Fruit fly (Drosophila melanogaster) whole organism, embryonic: ENCODE results near the gene unc-119.

Experiments
- ATbp ChIP-seq: fragments of 200-800 bp; sonication (Bioruptor generic); optimal IDR thresholded peaks from 2 replicates; lab custom pipeline; 2017; ENCODE audit warnings: missing biosample characterization, mild to moderate bottlenecking, missing genetic modification characterization, missing genetic modification reagents
- B-H2 ChIP-seq: fragments of 200-800 bp; sonication (Bioruptor generic); optimal IDR thresholded peaks from 2 replicates; lab custom pipeline; 2018; ENCODE audit warnings: missing biosample characterization, mild to moderate bottlenecking, missing genetic modification characterization
- CG11085 ChIP-seq: fragments of 200-800 bp; sonication (Bioruptor generic); IDR thresholded peaks from 2 replicates; pipeline ENCODE4 v1.3.6; 2022; ENCODE audit warnings: missing biosample characterization, missing genetic modification characterization
- CG11696 ChIP-seq: fragments of 200-800 bp; sonication (Bioruptor generic); IDR thresholded peaks from 2 replicates; pipeline ENCODE4 v1.3.6; 2022; ENCODE audit warnings: missing biosample characterization, missing genetic modification characterization
- CG12071 ChIP-seq: fragments of 200-800 bp; sonication (Bioruptor generic); optimal IDR thresholded peaks from 3 replicates; lab custom pipeline; 2018; ENCODE audit warnings: missing biosample characterization, mild to moderate bottlenecking, missing genetic modification characterization
- CG14050 ChIP-seq: fragments of 200-800 bp; sonication (Bioruptor generic); IDR thresholded peaks from 3 replicates; pipeline ENCODE4 v1.3.6; 2022; ENCODE audit warnings: missing biosample characterization, missing genetic modification characterization
- CG17612 ChIP-seq: fragments of 200-800 bp; sonication (Bioruptor generic); IDR thresholded peaks from 2 replicates; pipeline ENCODE4 v1.3.6; 2022; ENCODE audit warnings: missing biosample characterization, missing genetic modification characterization
- CG18476 ChIP-seq: fragments of 200-800 bp; sonication (Bioruptor generic); optimal IDR thresholded peaks from 2 replicates; lab custom pipeline; 2016; ENCODE audit warnings: missing biosample characterization, mild to moderate bottlenecking, missing genetic modification characterization
- CG2116 ChIP-seq: fragments of 200-800 bp; sonication (Bioruptor generic); optimal IDR thresholded peaks from 3 replicates; lab custom pipeline; 2018; ENCODE audit warnings: missing biosample characterization, mild to moderate bottlenecking, missing genetic modification characterization
- CG2678 ChIP-seq: fragments of 200-800 bp; sonication (Bioruptor generic); optimal IDR thresholded peaks from 3 replicates; lab custom pipeline; 2019; ENCODE audit warnings: missing biosample characterization, mild to moderate bottlenecking, missing genetic modification characterization, moderate library complexity
- CG2712 ChIP-seq: fragments of 200-800 bp; optimal IDR thresholded peaks from 3 replicates; lab custom pipeline; 2019; ENCODE audit warnings: missing biosample characterization, mild to moderate bottlenecking, missing genetic modification characterization, moderate library complexity
- CG30403 ChIP-seq: fragments of 200-800 bp; sonication (Bioruptor generic); optimal IDR thresholded peaks from 3 replicates; lab custom pipeline; 2016; ENCODE audit warnings: missing biosample characterization, missing genetic modification characterization
- CG3065 ChIP-seq: fragments of 200-800 bp; sonication (Bioruptor generic); optimal IDR thresholded peaks from 2 replicates; lab custom pipeline; 2016; ENCODE audit warnings: missing biosample characterization, missing genetic modification characterization
- CG31388 ChIP-seq: fragments of 200-800 bp; sonication (Bioruptor generic); optimal IDR thresholded peaks from 2 replicates; lab custom pipeline; 2016; ENCODE audit warnings: missing biosample characterization, missing genetic modification characterization
- CG3163 ChIP-seq: fragments of 200-800 bp; sonication (Bioruptor generic); optimal IDR thresholded peaks from 3 replicates; lab custom pipeline; 2016; ENCODE audit warnings: missing biosample characterization, missing genetic modification characterization
- CG32532 ChIP-seq: fragments of 200-800 bp; sonication (Bioruptor generic); IDR thresholded peaks from 2 replicates; pipeline ENCODE4 v1.3.6; 2022; ENCODE audit warnings: missing biosample characterization, missing genetic modification characterization
- CG3281 ChIP-seq: fragments of 200-800 bp; sonication (Bioruptor generic); optimal IDR thresholded peaks from 3 replicates; lab custom pipeline; 2017; ENCODE audit warnings: missing biosample characterization, mild to moderate bottlenecking, missing genetic modification characterization
- CG4360 ChIP-seq: fragments of 200-800 bp; sonication (Bioruptor generic); IDR thresholded peaks from 2 replicates; pipeline ENCODE4 v1.3.6; 2022; ENCODE audit warnings: missing biosample characterization, missing genetic modification characterization
- CG6175 ChIP-seq: fragments of 200-800 bp; sonication (Bioruptor generic); IDR thresholded peaks from 3 replicates; pipeline ENCODE4 v1.3.6; 2022; ENCODE audit warnings: missing biosample characterization, missing genetic modification characterization
- CG6272 ChIP-seq: fragments of 200-800 bp; sonication (Bioruptor generic); IDR thresholded peaks from 2 replicates; pipeline ENCODE4 v1.3.6; 2022; ENCODE audit warnings: missing biosample characterization, missing genetic modification characterization
- CG7271 ChIP-seq: fragments of 200-800 bp; sonication (Bioruptor generic); optimal IDR thresholded peaks from 2 replicates; lab custom pipeline; 2018; ENCODE audit warnings: missing biosample characterization, mild to moderate bottlenecking, missing genetic modification characterization, moderate library complexity
- CG8359 ChIP-seq: fragments of 200-800 bp; sonication (Bioruptor generic); optimal IDR thresholded peaks from 2 replicates; lab custom pipeline; 2017; ENCODE audit warnings: missing biosample characterization, mild to moderate bottlenecking, missing genetic modification characterization, borderline replicate concordance
- CG8765 ChIP-seq: fragments of 200-800 bp; sonication (Bioruptor generic); IDR thresholded peaks from 2 replicates; pipeline ENCODE4 v1.3.6; 2022; ENCODE audit warnings: missing biosample characterization, missing genetic modification characterization
- Eip74EF ChIP-seq, 2 experiments: fragments of 200-800 bp in 1 of 2; fragments of >200 bp in 1 of 2; sonication (Bioruptor generic) in 1 of 2; optimal IDR thresholded peaks; 2 replicates each; lab custom pipeline; 2017 to 2019; ENCODE audit warnings: missing biosample characterization in 2 of 2, missing genetic modification characterization in 2 of 2, mild to moderate bottlenecking in 1 of 2, moderate library complexity in 1 of 2
- Fer3 ChIP-seq: fragments of 200-800 bp; sonication (Bioruptor generic); optimal IDR thresholded peaks from 2 replicates; lab custom pipeline; 2018; ENCODE audit warnings: missing biosample characterization, mild to moderate bottlenecking, missing genetic modification characterization, moderate library complexity
- H15 ChIP-seq: fragments of 200-800 bp; sonication (Bioruptor generic); IDR thresholded peaks from 3 replicates; pipeline ENCODE4 v1.3.6; 2022; ENCODE audit warnings: missing biosample characterization, missing genetic modification characterization
- HLH3B ChIP-seq: fragments of 200-800 bp; sonication (Bioruptor generic); IDR thresholded peaks from 2 replicates; pipeline ENCODE4 v1.3.6; 2022; ENCODE audit warnings: missing biosample characterization, missing genetic modification characterization
- Hand ChIP-seq: fragments of 200-800 bp; sonication (Bioruptor generic); optimal IDR thresholded peaks from 2 replicates; lab custom pipeline; 2017; ENCODE audit warnings: mild to moderate bottlenecking, missing biosample characterization, missing genetic modification reagents, missing genetic modification characterization
- Meics ChIP-seq: fragments of 200-800 bp; sonication (Bioruptor generic); optimal IDR thresholded peaks from 2 replicates; lab custom pipeline; 2017; ENCODE audit warnings: missing biosample characterization, mild to moderate bottlenecking, missing genetic modification characterization
- NFAT ChIP-seq: fragments of 200-800 bp; sonication (Bioruptor generic); IDR thresholded peaks from 2 replicates; pipeline ENCODE4 v1.3.6; 2022; ENCODE audit warnings: missing biosample characterization, missing genetic modification characterization
- Nf-YA ChIP-seq: fragments of 200-800 bp; sonication (Bioruptor generic); IDR thresholded peaks from 2 replicates; pipeline ENCODE4 v1.3.6; 2022; ENCODE audit warnings: missing biosample characterization, missing genetic modification characterization
- Nf-YC ChIP-seq: fragments of 200-800 bp; optimal IDR thresholded peaks from 3 replicates; lab custom pipeline; 2019; ENCODE audit warnings: missing biosample characterization, mild to moderate bottlenecking, missing genetic modification characterization, moderate library complexity
- Poxn ChIP-seq: fragments of 200-800 bp; sonication (Bioruptor generic); IDR thresholded peaks from 2 replicates; pipeline ENCODE4 v1.3.6; 2022; ENCODE audit warnings: missing biosample characterization, missing genetic modification characterization
- TFAM ChIP-seq: fragments of 200-800 bp; sonication (Bioruptor generic); optimal IDR thresholded peaks from 2 replicates; lab custom pipeline; 2017; ENCODE audit warnings: missing biosample characterization, missing genetic modification characterization, inconsistent platforms
- abd-A ChIP-seq: fragments of 200-800 bp; sonication (Bioruptor generic); optimal IDR thresholded peaks from 3 replicates; lab custom pipeline; 2019; ENCODE audit warnings: missing biosample characterization, mild to moderate bottlenecking, missing genetic modification characterization, moderate library complexity
- aop ChIP-seq: fragments of 200-800 bp; sonication (Bioruptor generic); IDR thresholded peaks from 2 replicates; pipeline ENCODE4 v1.3.6; 2022; ENCODE audit warnings: missing biosample characterization, missing genetic modification characterization
- ash1 ChIP-seq: fragments of 200-800 bp; sonication (Bioruptor generic); optimal IDR thresholded peaks from 2 replicates; lab custom pipeline; 2018; ENCODE audit warnings: missing biosample characterization, mild to moderate bottlenecking, missing genetic modification characterization
- az2 ChIP-seq: fragments of 200-800 bp; sonication (Bioruptor generic); optimal IDR thresholded peaks from 3 replicates; lab custom pipeline; 2016; ENCODE audit warnings: missing biosample characterization, missing genetic modification characterization
- cad ChIP-seq: fragments of >200 bp; optimal IDR thresholded peaks from 2 replicates; lab custom pipeline; 2017; ENCODE audit warnings: missing biosample characterization, missing genetic modification characterization
- cas ChIP-seq: fragments of 200-800 bp; sonication (Bioruptor generic); IDR thresholded peaks from 2 replicates; pipeline ENCODE4 v1.3.6; 2022; ENCODE audit warnings: missing biosample characterization, missing genetic modification characterization
- chif ChIP-seq, 2 experiments: fragments of 200-800 bp; sonication (Bioruptor generic); optimal IDR thresholded peaks; 3 replicates each; lab custom pipeline; 2016; ENCODE audit warnings: missing biosample characterization in 2 of 2, missing genetic modification characterization in 2 of 2
- dmrt11E ChIP-seq: fragments of 200-800 bp; sonication (Bioruptor generic); optimal IDR thresholded peaks from 3 replicates; lab custom pipeline; 2018; ENCODE audit warnings: missing biosample characterization, mild to moderate bottlenecking, missing genetic modification characterization, moderate library complexity
- gcm ChIP-seq: fragments of 200-800 bp; sonication (Bioruptor generic); optimal IDR thresholded peaks from 2 replicates; lab custom pipeline; 2019; ENCODE audit warnings: missing biosample characterization, mild to moderate bottlenecking, missing genetic modification characterization, moderate library complexity
- kah ChIP-seq: fragments of 200-800 bp; sonication (Bioruptor generic); optimal IDR thresholded peaks from 2 replicates; lab custom pipeline; 2018; ENCODE audit warnings: missing biosample characterization, mild to moderate bottlenecking, missing genetic modification characterization
- lola ChIP-seq, 3 experiments: fragments of >200 bp in 2 of 3; fragments of 200-800 bp in 1 of 3; sonication (Bioruptor generic) in 1 of 3; optimal IDR thresholded peaks; 2 replicates each; lab custom pipeline; 2017 to 2019; ENCODE audit warnings: missing biosample characterization in 3 of 3, missing genetic modification characterization in 3 of 3, mild to moderate bottlenecking in 1 of 3, moderate library complexity in 1 of 3
- mirr ChIP-seq: fragments of 200-800 bp; sonication (Bioruptor generic); optimal IDR thresholded peaks from 3 replicates; lab custom pipeline; 2018; ENCODE audit warnings: missing biosample characterization, mild to moderate bottlenecking, missing genetic modification characterization
- phol ChIP-seq: fragments of 200-800 bp; sonication (Bioruptor generic); optimal IDR thresholded peaks from 3 replicates; lab custom pipeline; 2018; ENCODE audit warnings: missing biosample characterization, mild to moderate bottlenecking, missing genetic modification characterization, moderate library complexity
- pros ChIP-seq: fragments of 200-800 bp; sonication (Bioruptor generic); optimal IDR thresholded peaks from 3 replicates; lab custom pipeline; 2019; ENCODE audit warnings: missing biosample characterization, mild to moderate bottlenecking, missing genetic modification characterization, moderate library complexity
- tap ChIP-seq: fragments of 200-800 bp; optimal IDR thresholded peaks from 3 replicates; lab custom pipeline; 2019; ENCODE audit warnings: missing biosample characterization, mild to moderate bottlenecking, missing genetic modification characterization, moderate library complexity
- ttk ChIP-seq: fragments of 200-800 bp; sonication (Bioruptor generic); IDR thresholded peaks from 2 replicates; pipeline ENCODE4 v2.1.2; 2022; ENCODE audit warnings: missing biosample characterization, missing genetic modification characterization
- twi ChIP-seq: fragments of 200-800 bp; optimal IDR thresholded peaks from 2 replicates; lab custom pipeline; 2019; ENCODE audit warnings: missing biosample characterization, mild to moderate bottlenecking, missing genetic modification characterization, moderate library complexity

unc-119 gene

dm6 chrX:7300356-7300721 lies 9.2 kb upstream of the unc-119 start:
- peak; percentile 19 for TF ChIP-seq Meics (GFP tag; lab: Kevin White, UChicago)
- peak; percentile 29 for TF ChIP-seq Nf-YC (tag; lab: Kevin White, UChicago)
- peak; percentile 69; the same call in 1 of the 2 replicates for TF ChIP-seq CG8765 (GFP tag; lab: Robert Waterston, UW)
- no peak for TF ChIP-seq Poxn (GFP tag; lab: Robert Waterston, UW)
- TF ChIP-seq CG2116 (GFP tag; lab: Kevin White, UChicago) = peak; percentile 19
- no peak for TF ChIP-seq Eip74EF (GFP tag; optimal IDR thresholded peaks at IDR 0.05; lab: Kevin White, UChicago)
- peak; percentile 65 for TF ChIP-seq phol (tag; lab: Kevin White, UChicago)
- no peak for TF ChIP-seq CG3065 (GFP tag; lab: Kevin White, UChicago)
- peak; percentile 31 for TF ChIP-seq mirr
- no peak for TF ChIP-seq pros (GFP tag; lab: Kevin White, UChicago)
- TF ChIP-seq CG30403 (GFP tag; lab: Kevin White, UChicago) = no peak
- no peak for TF ChIP-seq CG3163 (GFP tag; lab: Kevin White, UChicago)
- no peak for TF ChIP-seq aop (GFP tag; lab: Robert Waterston, UW)
- TF ChIP-seq gcm (GFP tag; lab: Kevin White, UChicago) = no peak
- TF ChIP-seq CG6175 (GFP tag; lab: Robert Waterston, UW) = peak; percentile 30; the same call in 1 of the 3 replicates
- TF ChIP-seq CG8359 (GFP tag; lab: Kevin White, UChicago) = no peak
- no peak for TF ChIP-seq ATbp (GFP tag; lab: Kevin White, UChicago)
- TF ChIP-seq twi (tag; lab: Kevin White, UChicago) = no peak
- TF ChIP-seq Fer3 (tag; lab: Kevin White, UChicago) = peak; percentile 10
- no peak for TF ChIP-seq CG14050 (GFP tag; lab: Robert Waterston, UW)
- no peak for TF ChIP-seq TFAM (GFP tag; lab: Kevin White, UChicago)
- TF ChIP-seq NFAT (GFP tag; lab: Robert Waterston, UW) = peak; percentile 24; the same call in 1 of the 2 replicates
- no peak for TF ChIP-seq chif (GFP tag; optimal IDR thresholded peaks at IDR 0.05; lab: Kevin White, UChicago)
- no peak for TF ChIP-seq abd-A
- TF ChIP-seq CG11696 (GFP tag; lab: Robert Waterston, UW) = no peak
- no peak for TF ChIP-seq B-H2
- 0 out of 2 replicates have a peak, but pooled peaks have one; percentile 14 for TF ChIP-seq ttk (GFP tag; lab: Robert Waterston, UW)
- TF ChIP-seq CG2678 = peak; percentile 23
- TF ChIP-seq CG6272 (GFP tag; lab: Robert Waterston, UW) = no peak
- TF ChIP-seq cas = no peak
- no peak for TF ChIP-seq CG18476
- peak; percentile 90 for TF ChIP-seq CG4360 (GFP tag; lab: Robert Waterston, UW)
- peak; percentile 4 for TF ChIP-seq CG12071 (GFP tag; lab: Kevin White, UChicago)
- no peak for TF ChIP-seq cad (GFP tag; lab: Kevin White, UChicago)
- no peak for TF ChIP-seq kah (GFP tag; lab: Kevin White, UChicago)
- TF ChIP-seq CG2712 (tag; lab: Kevin White, UChicago) = peak; percentile 24
- no peak for TF ChIP-seq ash1 (GFP tag; lab: Kevin White, UChicago)
- TF ChIP-seq HLH3B (GFP tag; lab: Robert Waterston, UW) = no peak
- 0 out of 2 replicates have a peak, but pooled peaks have one; percentile 36 for TF ChIP-seq Nf-YA (GFP tag; lab: Robert Waterston, UW)
- TF ChIP-seq lola (GFP tag; optimal IDR thresholded peaks at IDR 0.05; lab: Kevin White, UChicago) = no peak
- TF ChIP-seq Hand (GFP tag; lab: Kevin White, UChicago) = peak; percentile 48
- peak; percentile 17 for TF ChIP-seq CG32532
- no peak for TF ChIP-seq tap
- no peak for TF ChIP-seq dmrt11E (tag; lab: Kevin White, UChicago)
- no peak for TF ChIP-seq CG7271
- TF ChIP-seq CG17612 (GFP tag; lab: Robert Waterston, UW) = no peak
- no peak for TF ChIP-seq CG31388 (GFP tag; lab: Kevin White, UChicago)
- TF ChIP-seq CG3281 (GFP tag; lab: Kevin White, UChicago) = peak; percentile 49
- TF ChIP-seq CG11085 (GFP tag; lab: Robert Waterston, UW) = no peak
- TF ChIP-seq az2 (GFP tag; lab: Kevin White, UChicago) = peak; percentile 25
- TF ChIP-seq H15 (GFP tag; lab: Robert Waterston, UW) = 0 out of 3 replicates have a peak, but pooled peaks have one; percentile 8
